Fruit fly (Drosophila melanogaster) whole organism, embryonic: ENCODE data around the gene CG11251.

ENCODE experiments used
- Atf6 ChIP-seq: fragments of 200-800 bp; sonication (Bioruptor generic); IDR thresholded peaks from 2 replicates; pipeline ENCODE4 v1.3.6; 2022; ENCODE audit warnings: missing biosample characterization, missing genetic modification characterization
- Awh ChIP-seq: fragments of 200-800 bp; sonication (Bioruptor generic); IDR thresholded peaks from 2 replicates; pipeline ENCODE4, ENCODE4 v1.3.6; 2022; ENCODE audit warnings: missing biosample characterization, missing genetic modification characterization
- B-H2 ChIP-seq: fragments of 200-800 bp; sonication (Bioruptor generic); optimal IDR thresholded peaks from 2 replicates; lab custom pipeline; 2018; ENCODE audit warnings: missing biosample characterization, mild to moderate bottlenecking, missing genetic modification characterization
- Blimp-1 ChIP-seq: fragments of 200-800 bp; sonication (Bioruptor generic); optimal IDR thresholded peaks from 3 replicates; lab custom pipeline; 2018; ENCODE audit warnings: missing biosample characterization, missing genetic modification characterization, mild to moderate bottlenecking, moderate library complexity, missing genetic modification reagents
- CG10267 ChIP-seq: fragments of 200-800 bp; sonication (Bioruptor generic); optimal IDR thresholded peaks from 2 replicates; lab custom pipeline; 2018; ENCODE audit warnings: missing biosample characterization, mild to moderate bottlenecking, missing genetic modification characterization, moderate library complexity
- CG10274 ChIP-seq: fragments of 200-800 bp; sonication (Bioruptor generic); optimal IDR thresholded peaks from 3 replicates; lab custom pipeline; 2017; ENCODE audit warnings: missing biosample characterization, mild to moderate bottlenecking, missing genetic modification characterization
- CG11695 ChIP-seq: fragments of 200-800 bp; sonication (Bioruptor generic); IDR thresholded peaks from 3 replicates; pipeline ENCODE4 v1.3.6; 2022; ENCODE audit warnings: missing biosample characterization, missing genetic modification characterization
- CG12391 ChIP-seq: fragments of 200-800 bp; sonication (Bioruptor generic); optimal IDR thresholded peaks from 3 replicates; lab custom pipeline; 2018; ENCODE audit warnings: missing biosample characterization, mild to moderate bottlenecking, missing genetic modification characterization, moderate library complexity
- CG12769 ChIP-seq: fragments of 200-800 bp; sonication (Bioruptor generic); optimal IDR thresholded peaks from 2 replicates; lab custom pipeline; 2019; ENCODE audit warnings: missing biosample characterization, mild to moderate bottlenecking, missing genetic modification characterization, moderate library complexity
- CG14710 ChIP-seq: fragments of 200-800 bp; sonication (Bioruptor generic); optimal IDR thresholded peaks from 3 replicates; lab custom pipeline; 2019; ENCODE audit warnings: missing biosample characterization, mild to moderate bottlenecking, missing genetic modification characterization, moderate library complexity
- CG15269 ChIP-seq: fragments of 200-800 bp; sonication (Bioruptor generic); optimal IDR thresholded peaks from 2 replicates; lab custom pipeline; 2018; ENCODE audit warnings: missing biosample characterization, mild to moderate bottlenecking, missing genetic modification characterization, moderate library complexity
- CG1603 ChIP-seq: fragments of 200-800 bp; sonication (Bioruptor generic); optimal IDR thresholded peaks from 2 replicates; lab custom pipeline; 2019; ENCODE audit warnings: missing biosample characterization, mild to moderate bottlenecking, missing genetic modification characterization, moderate library complexity
- CG16779 ChIP-seq: fragments of 200-800 bp; sonication (Bioruptor generic); IDR thresholded peaks from 2 replicates; pipeline ENCODE4 v1.3.6; 2022; ENCODE audit warnings: missing biosample characterization, missing genetic modification characterization
- CG18011 ChIP-seq: fragments of 200-800 bp; sonication (Bioruptor generic); optimal IDR thresholded peaks from 2 replicates; lab custom pipeline; 2017; ENCODE audit warnings: missing biosample characterization, missing genetic modification characterization, mild to moderate bottlenecking, moderate library complexity, missing genotype
- CG18262 ChIP-seq: fragments of 200-800 bp; optimal IDR thresholded peaks from 3 replicates; lab custom pipeline; 2019; ENCODE audit warnings: missing biosample characterization, mild to moderate bottlenecking, missing genetic modification characterization, moderate library complexity
- CG18619 ChIP-seq: fragments of 200-800 bp; sonication (Bioruptor generic); optimal IDR thresholded peaks from 3 replicates; lab custom pipeline; 2017; ENCODE audit warnings: missing biosample characterization, mild to moderate bottlenecking, missing genetic modification characterization
- CG30403 ChIP-seq: fragments of 200-800 bp; sonication (Bioruptor generic); optimal IDR thresholded peaks from 3 replicates; lab custom pipeline; 2016; ENCODE audit warnings: missing biosample characterization, missing genetic modification characterization
- CG31388 ChIP-seq: fragments of 200-800 bp; sonication (Bioruptor generic); optimal IDR thresholded peaks from 2 replicates; lab custom pipeline; 2016; ENCODE audit warnings: missing biosample characterization, missing genetic modification characterization
- CG42726 ChIP-seq: fragments of 200-800 bp; sonication (Bioruptor generic); IDR thresholded peaks from 2 replicates; pipeline ENCODE4 v1.3.6; 2022; ENCODE audit warnings: missing biosample characterization, missing genetic modification characterization; ENCODE audit not compliant: partially characterized antibody
- CG43689 ChIP-seq: fragments of 200-800 bp; sonication (Bioruptor generic); IDR thresholded peaks from 2 replicates; pipeline ENCODE4 v1.3.6; 2022; ENCODE audit warnings: missing biosample characterization, missing genetic modification characterization
- CG6254 ChIP-seq: fragments of 200-800 bp; sonication (Bioruptor generic); optimal IDR thresholded peaks from 3 replicates; lab custom pipeline; 2017; ENCODE audit warnings: mild to moderate bottlenecking, missing biosample characterization, missing genetic modification reagents, missing genetic modification characterization
- CG9437 ChIP-seq: fragments of 200-800 bp; sonication (Bioruptor generic); optimal IDR thresholded peaks from 2 replicates; lab custom pipeline; 2018; ENCODE audit warnings: missing biosample characterization, mild to moderate bottlenecking, missing genetic modification characterization
- CG9727 ChIP-seq: fragments of 200-800 bp; sonication (Bioruptor generic); optimal IDR thresholded peaks from 3 replicates; lab custom pipeline; 2017; ENCODE audit warnings: missing biosample characterization, mild to moderate bottlenecking, missing genetic modification characterization
- D19A ChIP-seq: fragments of 200-800 bp; optimal IDR thresholded peaks from 3 replicates; lab custom pipeline; 2019; ENCODE audit warnings: missing biosample characterization, mild to moderate bottlenecking, missing genetic modification characterization, moderate library complexity
- Dek ChIP-seq: fragments of 200-800 bp; sonication (Bioruptor generic); optimal IDR thresholded peaks from 3 replicates; lab custom pipeline; 2019; ENCODE audit warnings: missing biosample characterization, mild to moderate bottlenecking, missing genetic modification characterization, moderate library complexity
- Fer1 ChIP-seq: fragments of 200-800 bp; sonication (Bioruptor generic); optimal IDR thresholded peaks from 2 replicates; lab custom pipeline; 2017; ENCODE audit warnings: missing biosample characterization, mild to moderate bottlenecking, missing genetic modification characterization
- Hand ChIP-seq: fragments of 200-800 bp; sonication (Bioruptor generic); optimal IDR thresholded peaks from 2 replicates; lab custom pipeline; 2017; ENCODE audit warnings: mild to moderate bottlenecking, missing biosample characterization, missing genetic modification reagents, missing genetic modification characterization
- Hey ChIP-seq: fragments of 200-800 bp; sonication (Bioruptor generic); optimal IDR thresholded peaks from 3 replicates; lab custom pipeline; 2018; ENCODE audit warnings: missing biosample characterization, mild to moderate bottlenecking, missing genetic modification characterization
- HmgZ ChIP-seq: fragments of 200-800 bp; sonication (Bioruptor generic); optimal IDR thresholded peaks from 2 replicates; lab custom pipeline; 2018; ENCODE audit warnings: missing biosample characterization, mild to moderate bottlenecking, missing genetic modification characterization
- Hsf ChIP-seq: fragments of 200-800 bp; sonication (Bioruptor generic); optimal IDR thresholded peaks from 3 replicates; lab custom pipeline; 2016; ENCODE audit warnings: missing biosample characterization, missing genetic modification characterization
- MBD-R2 ChIP-seq: fragments of 200-800 bp; sonication (Bioruptor generic); IDR thresholded peaks from 2 replicates; pipeline ENCODE4 v1.3.6; 2022; ENCODE audit warnings: missing biosample characterization, missing genetic modification characterization
- NC2α ChIP-seq: fragments of 200-800 bp; sonication (Bioruptor generic); optimal IDR thresholded peaks from 2 replicates; lab custom pipeline; 2016; ENCODE audit warnings: missing biosample characterization, missing genetic modification characterization
- Nf-YA ChIP-seq: fragments of 200-800 bp; sonication (Bioruptor generic); IDR thresholded peaks from 2 replicates; pipeline ENCODE4 v1.3.6; 2022; ENCODE audit warnings: missing biosample characterization, missing genetic modification characterization
- Sox102F ChIP-seq: fragments of 200-800 bp; sonication (Bioruptor generic); optimal IDR thresholded peaks from 2 replicates; lab custom pipeline; 2018; ENCODE audit warnings: missing biosample characterization, mild to moderate bottlenecking, missing genetic modification characterization, moderate library complexity
- al ChIP-seq: fragments of 200-800 bp; sonication (Bioruptor generic); IDR thresholded peaks from 2 replicates; pipeline ENCODE4 v1.3.6; 2022; ENCODE audit warnings: missing biosample characterization, missing genetic modification characterization
- bsh ChIP-seq, 2 experiments: fragments of 200-800 bp; sonication (Bioruptor generic); optimal IDR thresholded peaks; 2 replicates each; lab custom pipeline; 2017 to 2018; ENCODE audit warnings: mild to moderate bottlenecking in 2 of 2, missing biosample characterization in 2 of 2, missing genetic modification characterization in 2 of 2, moderate library complexity in 1 of 2
- corto ChIP-seq: fragments of 200-800 bp; sonication (Bioruptor generic); optimal IDR thresholded peaks from 2 replicates; lab custom pipeline; 2016; ENCODE audit warnings: missing biosample characterization, mild to moderate bottlenecking, missing genetic modification characterization, moderate library complexity
- fd3F ChIP-seq: fragments of 200-800 bp; sonication (Bioruptor generic); optimal IDR thresholded peaks from 2 replicates; lab custom pipeline; 2018; ENCODE audit warnings: missing biosample characterization, mild to moderate bottlenecking, missing genetic modification characterization, moderate library complexity
- gcm ChIP-seq: fragments of 200-800 bp; sonication (Bioruptor generic); optimal IDR thresholded peaks from 2 replicates; lab custom pipeline; 2019; ENCODE audit warnings: missing biosample characterization, mild to moderate bottlenecking, missing genetic modification characterization, moderate library complexity
- grau ChIP-seq: fragments of 200-800 bp; optimal IDR thresholded peaks from 3 replicates; lab custom pipeline; 2019; ENCODE audit warnings: missing biosample characterization, mild to moderate bottlenecking, missing genetic modification characterization, moderate library complexity
- gsb ChIP-seq: fragments of 200-800 bp; sonication (Bioruptor generic); IDR thresholded peaks from 2 replicates; pipeline ENCODE4 v1.3.6; 2022; ENCODE audit warnings: missing biosample characterization, missing genetic modification characterization
- ham ChIP-seq: fragments of 200-800 bp; sonication (Bioruptor generic); IDR thresholded peaks from 2 replicates; pipeline ENCODE4 v1.3.6; 2022; ENCODE audit warnings: missing biosample characterization, missing genetic modification characterization
- jumu ChIP-seq: fragments of 200-800 bp; sonication (Bioruptor generic); optimal IDR thresholded peaks from 3 replicates; lab custom pipeline; 2016; ENCODE audit warnings: missing biosample characterization, missing genetic modification characterization
- luna ChIP-seq: fragments of 200-800 bp; sonication (Bioruptor generic); optimal IDR thresholded peaks from 2 replicates; lab custom pipeline; 2016; ENCODE audit warnings: missing biosample characterization, missing genetic modification characterization
- mld ChIP-seq: fragments of 200-800 bp; sonication (Bioruptor generic); IDR thresholded peaks from 3 replicates; pipeline ENCODE4 v1.3.6; 2022; ENCODE audit warnings: missing biosample characterization, missing genetic modification characterization; ENCODE audit not compliant: partially characterized antibody
- nom ChIP-seq: fragments of 200-800 bp; sonication (Bioruptor generic); optimal IDR thresholded peaks from 2 replicates; lab custom pipeline; 2017; ENCODE audit warnings: missing biosample characterization, missing genetic modification characterization, mild to moderate bottlenecking, moderate library complexity, missing genetic modification reagents
- psq ChIP-seq: fragments of 200-800 bp; sonication (Bioruptor generic); optimal IDR thresholded peaks from 2 replicates; lab custom pipeline; 2017; ENCODE audit warnings: missing biosample characterization, missing genetic modification characterization
- ranshi ChIP-seq: fragments of 200-800 bp; sonication (Bioruptor generic); IDR thresholded peaks from 2 replicates; pipeline ENCODE4 v1.3.6; 2022; ENCODE audit warnings: missing biosample characterization, missing genetic modification characterization
- repo ChIP-seq: fragments of 200-800 bp; sonication (Bioruptor generic); optimal IDR thresholded peaks from 2 replicates; lab custom pipeline; 2016; ENCODE audit warnings: missing biosample characterization, missing genetic modification characterization
- sens ChIP-seq: fragments of 200-800 bp; sonication (Bioruptor generic); peaks from one replicate; lab custom pipeline; 2016; ENCODE audit warnings: missing biosample characterization, missing genetic modification characterization
- trem ChIP-seq: fragments of 200-800 bp; optimal IDR thresholded peaks from 3 replicates; lab custom pipeline; 2019; ENCODE audit warnings: missing biosample characterization, mild to moderate bottlenecking, missing genetic modification characterization, moderate library complexity
- trh ChIP-seq: fragments of 200-800 bp; sonication (Bioruptor generic); optimal IDR thresholded peaks from 2 replicates; lab custom pipeline; 2016; ENCODE audit warnings: missing biosample characterization, missing genetic modification characterization
- ttk ChIP-seq: fragments of 200-800 bp; sonication (Bioruptor generic); IDR thresholded peaks from 2 replicates; pipeline ENCODE4 v2.1.2; 2022; ENCODE audit warnings: missing biosample characterization, missing genetic modification characterization

CG11251 gene

dm6 chr3L:13049671-13050070 is 40.1 kb downstream of the CG11251 start (continued):
- TF ChIP-seq CG11695 (GFP tag; lab: Robert Waterston, UW): no peak
- peak; percentile 56 for TF ChIP-seq CG14710 (tag; lab: Kevin White, UChicago)
- TF ChIP-seq MBD-R2: no peak
- TF ChIP-seq CG1603 (tag; lab: Kevin White, UChicago): peak; percentile 8
- TF ChIP-seq corto (GFP tag; lab: Kevin White, UChicago): peak; percentile 11
- no peak for TF ChIP-seq Fer1 (GFP tag; lab: Kevin White, UChicago)
- TF ChIP-seq CG16779: no peak
- TF ChIP-seq CG10267 (tag; lab: Kevin White, UChicago): peak; percentile 40
- no peak for TF ChIP-seq CG18619 (GFP tag; lab: Kevin White, UChicago)
- TF ChIP-seq ttk: no peak
- no peak for TF ChIP-seq CG6254
- TF ChIP-seq trh (GFP tag; lab: Kevin White, UChicago): no peak
- no peak for TF ChIP-seq mld (GFP tag; lab: Robert Waterston, UW)
- no peak for TF ChIP-seq CG10274 (GFP tag; lab: Kevin White, UChicago)
- 0 out of 2 replicates have a peak, but pooled peaks have one; percentile 9 for TF ChIP-seq Awh (GFP tag; lab: Robert Waterston, UW)
- TF ChIP-seq B-H2 (GFP tag; lab: Kevin White, UChicago): no peak
- TF ChIP-seq gcm (GFP tag; lab: Kevin White, UChicago): no peak
- TF ChIP-seq Dek: no peak
- no peak for TF ChIP-seq CG42726
- peak; percentile 49 for TF ChIP-seq CG18262
- peak; percentile 1 for TF ChIP-seq grau
- TF ChIP-seq gsb: no peak
- no peak for TF ChIP-seq fd3F (GFP tag; lab: Kevin White, UChicago)
- peak; percentile 14 for TF ChIP-seq CG12391
- TF ChIP-seq sens (GFP tag; lab: Kevin White, UChicago): peak; percentile 64
- peak; percentile 70 for TF ChIP-seq CG9727
- no peak for TF ChIP-seq ham
- peak; percentile 3 for TF ChIP-seq trem (tag; lab: Kevin White, UChicago)
- TF ChIP-seq Hey (tag; lab: Kevin White, UChicago): no peak
- TF ChIP-seq luna (GFP tag; lab: Kevin White, UChicago): no peak

dm6 chr3L:13046758-13047157 is 43.0 kb downstream of the CG11251 start, which contains the start of gene CG11279:
CG11279 (plus strand) TSS chr3L:13046977.
- TF ChIP-seq Blimp-1 (GFP tag; lab: Kevin White, UChicago) (no peak), CG18619 (GFP tag; lab: Kevin White, UChicago) (no peak), repo (GFP tag; lab: Kevin White, UChicago) (no peak), bsh (GFP tag; optimal IDR thresholded peaks at IDR 0.05; lab: Kevin White, UChicago) (no peak), Atf6 (GFP tag; lab: Robert Waterston, UW) (no peak), psq (GFP tag; lab: Kevin White, UChicago) (no peak), D19A (tag; lab: Kevin White, UChicago) (no peak), NC2α (GFP tag; lab: Kevin White, UChicago) (no peak), Hand (no peak), CG15269 (tag; lab: Kevin White, UChicago) (peak; percentile 16), al (GFP tag; lab: Robert Waterston, UW) (no peak), CG12769 (no peak), CG18011 (GFP tag; lab: Kevin White, UChicago) (peak; percentile 4), Nf-YA (no peak), Sox102F (GFP tag; lab: Kevin White, UChicago) (no peak), jumu (no peak), HmgZ (tag; lab: Kevin White, UChicago) (peak; percentile 0), CG31388 (GFP tag; lab: Kevin White, UChicago) (no peak), CG43689 (GFP tag; lab: Robert Waterston, UW) (no peak), nom (no peak), ranshi (GFP tag; lab: Robert Waterston, UW) (no peak), CG9437 (no peak), CG30403 (GFP tag; lab: Kevin White, UChicago) (no peak), Hsf (GFP tag; lab: Kevin White, UChicago) (no peak)
